Worm (Caenorhabditis elegans): ENCODE data around the gene F18A12.2.

ce11 chrII:3440641-3440926, 25.9 kb downstream of the F18A12.2 start, which contains the start of gene C16C8.17:
- TF ChIP-seq nhr-76 (tag; optimal IDR thresholded peaks at IDR 0.05) (no peak), elt-3 (tag; optimal IDR thresholded peaks at IDR 0.05) (no peak), pha-4 (tag; optimal IDR thresholded peaks at IDR 0.05) (no peak), ztf-11 (tag; optimal IDR thresholded peaks at IDR 0.05) (no peak), unc-62 (GFP tag; optimal IDR thresholded peaks at IDR 0.05) (no peak), unc-39 (tag; optimal IDR thresholded peaks at IDR 0.05) (no peak), tbx-8 (GFP tag; optimal IDR thresholded peaks at IDR 0.05) (no peak), sem-2 (GFP tag; optimal IDR thresholded peaks at IDR 0.05) (no peak), ces-1 (GFP tag; optimal IDR thresholded peaks at IDR 0.05) (no peak), nhr-28 (tag; optimal IDR thresholded peaks at IDR 0.05) (no peak), mep-1 (tag; optimal IDR thresholded peaks at IDR 0.05) (no peak), nhr-2 (tag; optimal IDR thresholded peaks at IDR 0.05) (no peak)

Data from whole organism, mixed stage, embryonic.